Worm (Caenorhabditis elegans) whole organism, mixed stage, embryonic: Measurements from ENCODE around the gene scl-18.
A peak's percentile ranks its signal among the peaks of the same experiment; 100 is the strongest.

Source experiments
- M03D4.4 ChIP-seq: sonication (generic microtip); optimal IDR thresholded peaks from 2 replicates; lab custom pipeline; 2017; ENCODE audit warnings: mild to moderate bottlenecking, missing genetic modification characterization, missing compliant biosample characterization
- blmp-1 ChIP-seq: fragments of 150-350 bp; optimal IDR thresholded peaks from 2 replicates; lab custom pipeline; 2014; ENCODE audit warnings: missing biosample characterization, missing genetic modification characterization
- ceh-39 ChIP-seq: fragments of 150-350 bp; optimal IDR thresholded peaks from 2 replicates; lab custom pipeline; 2014; ENCODE audit warnings: missing biosample characterization, missing genetic modification characterization
- ceh-43 ChIP-seq: fragments of 200-800 bp; sonication (Bioruptor generic); optimal IDR thresholded peaks from 2 replicates; lab custom pipeline; 2018; ENCODE audit warnings: mild to moderate bottlenecking, missing genetic modification characterization, moderate library complexity, missing compliant biosample characterization
- ceh-83 ChIP-seq: fragments of 200-800 bp; sonication (Bioruptor generic); optimal IDR thresholded peaks from 2 replicates; lab custom pipeline; 2018; ENCODE audit warnings: mild to moderate bottlenecking, missing genetic modification characterization, missing compliant biosample characterization
- ces-1 ChIP-seq: fragments of 150-350 bp; optimal IDR thresholded peaks from 2 replicates; lab custom pipeline; 2014; ENCODE audit warnings: missing biosample characterization, missing genetic modification reagents, missing genetic modification characterization
- drap-1 ChIP-seq: fragments of 200-800 bp; sonication (Bioruptor generic); optimal IDR thresholded peaks from 3 replicates; lab custom pipeline; 2018; ENCODE audit warnings: mild to moderate bottlenecking, missing genetic modification characterization, missing compliant biosample characterization
- elt-1 ChIP-seq: sonication (generic microtip); optimal IDR thresholded peaks from 2 replicates; lab custom pipeline; 2017; ENCODE audit warnings: missing genetic modification characterization, mild to moderate bottlenecking, missing compliant biosample characterization, antibody characterized with exemption, moderate library complexity, borderline replicate concordance; ENCODE audit not compliant: insufficient read depth
- elt-3 ChIP-seq: fragments of 150-350 bp; optimal IDR thresholded peaks from 2 replicates; lab custom pipeline; 2014; ENCODE audit warnings: missing biosample characterization, missing genetic modification characterization
- lin-13 ChIP-seq: fragments of 150-350 bp; optimal IDR thresholded peaks from 2 replicates; lab custom pipeline; 2014; ENCODE audit warnings: missing biosample characterization, missing genetic modification characterization
- lin-32 ChIP-seq: fragments of 200-800 bp; sonication (Bioruptor generic); optimal IDR thresholded peaks from 2 replicates; lab custom pipeline; 2018; ENCODE audit warnings: mild to moderate bottlenecking, missing genetic modification characterization, missing compliant biosample characterization
- lsy-2 ChIP-seq: fragments of 150-350 bp; optimal IDR thresholded peaks from 2 replicates; lab custom pipeline; 2014; ENCODE audit warnings: missing biosample characterization, missing genetic modification characterization
- mep-1 ChIP-seq: fragments of 150-350 bp; optimal IDR thresholded peaks from 2 replicates; lab custom pipeline; 2017; ENCODE audit warnings: missing biosample characterization, missing genetic modification reagents, missing genetic modification characterization, inconsistent platforms
- mls-2 ChIP-seq: sonication (generic microtip); optimal IDR thresholded peaks from 2 replicates; lab custom pipeline; 2016; ENCODE audit warnings: mild to moderate bottlenecking, missing genetic modification characterization, moderate library complexity, missing compliant biosample characterization
- nhr-12 ChIP-seq: fragments of 150-350 bp; optimal IDR thresholded peaks from 2 replicates; lab custom pipeline; 2014; ENCODE audit warnings: missing biosample characterization, missing genetic modification characterization
- nhr-237 ChIP-seq: fragments of 150-350 bp; optimal IDR thresholded peaks from 2 replicates; lab custom pipeline; 2014; ENCODE audit warnings: missing biosample characterization, missing genetic modification characterization
- nhr-28 ChIP-seq: fragments of 150-350 bp; optimal IDR thresholded peaks from 2 replicates; lab custom pipeline; 2014; ENCODE audit warnings: missing biosample characterization, missing genetic modification characterization
- nhr-76 ChIP-seq: sonication (generic microtip); optimal IDR thresholded peaks from 2 replicates; lab custom pipeline; 2017; ENCODE audit warnings: missing biosample characterization, missing genetic modification characterization
- pha-4 ChIP-seq: fragments of 150-350 bp; optimal IDR thresholded peaks from 2 replicates; lab custom pipeline; 2018; ENCODE audit warnings: missing biosample characterization, missing genetic modification reagents, missing genetic modification characterization
- sem-2 ChIP-seq: fragments of 200-800 bp; sonication (Bioruptor generic); optimal IDR thresholded peaks from 2 replicates; lab custom pipeline; 2018; ENCODE audit warnings: mild to moderate bottlenecking, missing genetic modification characterization, missing compliant biosample characterization
- snpc-4 ChIP-seq: fragments of 150-350 bp; optimal IDR thresholded peaks from 2 replicates; lab custom pipeline; 2014; ENCODE audit warnings: missing biosample characterization, missing genetic modification characterization
- sptf-1 ChIP-seq: sonication (generic microtip); optimal IDR thresholded peaks from 2 replicates; lab custom pipeline; 2017; ENCODE audit warnings: mild to moderate bottlenecking, missing genetic modification characterization, moderate library complexity, missing compliant biosample characterization
- tbx-8 ChIP-seq: fragments of 200-800 bp; sonication (Bioruptor generic); optimal IDR thresholded peaks from 2 replicates; lab custom pipeline; 2018; ENCODE audit warnings: mild to moderate bottlenecking, missing genetic modification characterization, moderate library complexity, missing compliant biosample characterization
- unc-120 ChIP-seq: sonication (generic microtip); optimal IDR thresholded peaks from 2 replicates; lab custom pipeline; 2017; ENCODE audit warnings: missing genetic modification characterization, missing compliant biosample characterization; ENCODE audit not compliant: poor library complexity, severe bottlenecking
- unc-62 ChIP-seq: fragments of 150-350 bp; optimal IDR thresholded peaks from 2 replicates; lab custom pipeline; 2014; ENCODE audit warnings: missing biosample characterization, missing genetic modification reagents, missing genetic modification characterization
- zip-8 ChIP-seq: fragments of 150-350 bp; optimal IDR thresholded peaks from 2 replicates; lab custom pipeline; 2014; ENCODE audit warnings: missing biosample characterization, missing genetic modification characterization
- ztf-11 ChIP-seq: fragments of 150-350 bp; optimal IDR thresholded peaks from 2 replicates; lab custom pipeline; 2014; ENCODE audit warnings: missing biosample characterization, missing genetic modification characterization

Gene scl-18

ce11 chrIV:11772119-11772518 is 17.9 kb upstream of the scl-18 start:
- TF ChIP-seq elt-1 (tag; lab: Kevin White, UChicago) (no peak), lin-32 (GFP tag; lab: Kevin White, UChicago) (no peak), elt-3 (no peak), nhr-76 (no peak), snpc-4 (no peak), unc-120 (tag; lab: Kevin White, UChicago) (no peak), sptf-1 (no peak), sem-2 (no peak), M03D4.4 (tag; lab: Kevin White, UChicago) (no peak)

DNA sequence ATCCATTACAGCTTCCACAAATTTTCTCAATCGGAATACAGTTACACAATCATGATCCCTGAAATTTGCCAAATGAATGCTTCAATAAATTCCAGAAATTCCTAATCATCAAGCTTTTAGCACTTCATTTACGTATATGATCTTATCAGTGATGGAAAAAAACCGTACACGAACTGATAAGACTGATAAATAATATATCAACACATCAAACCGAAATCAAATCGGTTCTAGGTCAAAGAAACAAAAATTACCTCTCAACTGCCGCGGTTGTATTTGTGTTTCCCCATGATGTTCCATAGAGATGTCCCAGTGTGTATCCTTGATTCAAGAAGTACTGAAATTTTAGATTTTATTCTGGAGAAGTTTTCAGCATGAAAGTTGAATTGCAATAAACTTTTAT is 16.8 kb upstream of the scl-18 start:
- TF ChIP-seq ceh-39 (tag; lab: Kevin White, UChicago) (no peak), zip-8 (tag; lab: Kevin White, UChicago) (no peak), nhr-237 (tag; lab: Kevin White, UChicago) (no peak), M03D4.4 (tag; lab: Kevin White, UChicago) (no peak), drap-1 (no peak), sem-2 (no peak), ceh-43 (GFP tag; lab: Kevin White, UChicago) (no peak), nhr-28 (tag; lab: Kevin White, UChicago) (no peak), elt-1 (tag; lab: Kevin White, UChicago) (no peak), elt-3 (no peak), blmp-1 (no peak), lsy-2 (no peak), ceh-83 (no peak), unc-62 (GFP tag; lab: Kevin White, UChicago) (no peak)

DNA sequence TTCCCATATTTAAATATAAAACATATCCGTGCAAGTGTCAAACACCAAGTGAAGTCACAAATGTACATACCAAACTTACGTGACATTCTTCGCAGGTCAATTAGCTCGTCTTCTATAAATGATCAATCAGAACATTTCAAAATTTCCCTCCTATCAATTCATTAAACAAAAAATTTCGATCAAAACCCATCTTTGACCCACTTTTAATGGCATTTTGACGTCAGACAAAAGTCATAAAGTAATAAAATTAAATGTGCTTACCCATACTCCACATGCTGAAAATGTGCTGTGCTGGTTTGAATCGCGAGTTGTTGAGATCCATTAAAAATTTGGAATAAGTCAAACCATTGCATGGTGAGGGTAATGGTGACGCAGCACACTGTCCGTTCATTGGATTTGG is 15.5 kb upstream of the scl-18 start:
- no peak for TF ChIP-seq ceh-43 (GFP tag; lab: Kevin White, UChicago)
- TF ChIP-seq unc-62 (GFP tag; lab: Kevin White, UChicago): no peak
- no peak for TF ChIP-seq zip-8 (tag; lab: Kevin White, UChicago)
- no peak for TF ChIP-seq tbx-8
- no peak for TF ChIP-seq nhr-28 (tag; lab: Kevin White, UChicago)
- no peak for TF ChIP-seq elt-3
- TF ChIP-seq elt-1 (tag; lab: Kevin White, UChicago): no peak
- no peak for TF ChIP-seq unc-120 (tag; lab: Kevin White, UChicago)
- no peak for TF ChIP-seq pha-4 (tag; lab: Kevin White, UChicago)

DNA sequence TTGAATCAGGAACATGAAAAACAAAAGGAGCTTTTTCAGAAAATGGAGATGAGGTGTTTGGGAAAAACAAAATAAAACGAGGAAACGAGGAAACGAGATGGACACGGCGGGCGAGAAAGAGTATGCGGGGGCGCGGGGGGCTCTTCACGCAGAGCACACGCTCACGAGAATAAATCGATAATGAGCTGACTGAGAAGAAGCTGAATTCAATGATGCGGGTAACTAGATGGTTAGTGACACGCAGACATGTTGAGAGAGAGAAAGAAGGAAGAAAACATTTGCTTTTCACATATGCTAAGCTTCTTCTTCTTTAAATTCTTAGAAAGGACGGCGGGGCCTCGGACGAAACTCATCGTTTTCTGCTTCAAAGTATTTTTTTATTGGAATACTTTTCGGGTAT is 11.3 kb upstream of the scl-18 start:
- peak; percentile 94 for TF ChIP-seq ces-1 (GFP tag; lab: Kevin White, UChicago)
- TF ChIP-seq ztf-11 (tag; lab: Kevin White, UChicago): no peak
- peak; percentile 16 for TF ChIP-seq unc-62 (GFP tag; lab: Kevin White, UChicago)
- TF ChIP-seq nhr-237 (tag; lab: Kevin White, UChicago): no peak
- no peak for TF ChIP-seq zip-8 (tag; lab: Kevin White, UChicago)
- TF ChIP-seq unc-120 (tag; lab: Kevin White, UChicago): peak; percentile 10
- no peak for TF ChIP-seq nhr-12
- no peak for TF ChIP-seq lin-32 (GFP tag; lab: Kevin White, UChicago)
- no peak for TF ChIP-seq sptf-1
- TF ChIP-seq tbx-8: no peak
- TF ChIP-seq nhr-76: no peak

- TF ChIP-seq mep-1 (no peak), unc-120 (tag; lab: Kevin White, UChicago) (peak; percentile 37)
- TF ChIP-seq, all 35 proteins: peak for 1
These were observed 6.7 kb upstream of the scl-18 start, which contains the start of gene T12A7.2 for ce11 chrIV:11760700-11761459. Gene T12A7.2, minus strand, starts transcription at chrIV:11761111.

ce11 chrIV:11759852-11760251 is 5.6 kb upstream of the scl-18 start:
- TF ChIP-seq ceh-83: no peak
- no peak for TF ChIP-seq lin-13
- TF ChIP-seq mep-1: no peak
- TF ChIP-seq, all 35 proteins: peak for 0

DNA sequence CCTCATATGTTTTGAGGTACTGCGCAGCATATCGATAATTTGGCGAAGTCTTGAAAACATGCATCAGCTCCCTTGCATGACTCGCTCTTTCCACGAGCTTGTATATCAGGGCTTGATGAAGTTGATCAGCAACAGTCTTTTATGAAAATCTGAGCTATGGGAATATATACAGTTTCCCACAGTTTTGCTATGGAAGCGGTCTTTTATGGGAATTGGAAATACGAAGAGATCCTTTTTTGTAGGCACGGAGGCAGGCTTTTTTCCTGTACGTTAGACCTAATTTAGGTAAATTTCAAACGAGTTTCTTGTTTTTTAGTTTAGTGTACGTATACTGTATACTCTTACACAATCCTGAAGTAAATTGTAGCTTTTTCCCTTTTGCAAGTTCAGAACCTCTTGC is 1.7 kb upstream of the scl-18 start, which contains the start of gene T12A7.9:
T12A7.9 (minus strand) TSS at position 101 of the 400 bp plus-strand sequence.
- TF ChIP-seq nhr-12 (no peak), snpc-4 (no peak), nhr-76 (no peak), mls-2 (no peak)
- TF ChIP-seq, all 35 proteins: peak for 0
